Worm (Caenorhabditis elegans) whole organism, midembryonic: Measurements from ENCODE around the gene ZK616.61.

Experiments
- T22C8.4 ChIP-seq: fragments of 200-800 bp; sonication (Bioruptor generic); IDR thresholded peaks from 2 replicates; pipeline ENCODE4 v1.3.6; 2022; ENCODE audit warnings: missing genetic modification characterization, missing compliant biosample characterization
- cog-1 ChIP-seq: sonication (generic microtip); optimal IDR thresholded peaks from 2 replicates; lab custom pipeline; 2016; ENCODE audit warnings: missing genetic modification characterization, missing compliant biosample characterization
- flt-1 ChIP-seq: fragments of 200-800 bp; sonication (Bioruptor generic); IDR thresholded peaks from 2 replicates; pipeline ENCODE4 v1.3.6; 2022; ENCODE audit warnings: missing genetic modification characterization, missing compliant biosample characterization
- klf-2 ChIP-seq: fragments of 200-800 bp; sonication (Bioruptor generic); conservative IDR thresholded peaks from 2 replicates; pipeline ENCODE4 v1.3.6; 2022; ENCODE audit warnings: missing genetic modification reagents, missing genetic modification characterization, missing compliant biosample characterization
- med-1 ChIP-seq: sonication (generic microtip); optimal IDR thresholded peaks from 2 replicates; lab custom pipeline; 2017; ENCODE audit warnings: missing genetic modification characterization, mild to moderate bottlenecking, missing compliant biosample characterization, antibody characterized with exemption, missing genetic modification reagents; ENCODE audit not compliant: insufficient read depth
- ref-1 ChIP-seq: fragments of 200-800 bp; sonication (Bioruptor generic); conservative IDR thresholded peaks from 2 replicates; pipeline ENCODE4 v1.3.6; 2022; ENCODE audit warnings: missing genetic modification reagents, missing genetic modification characterization, missing compliant biosample characterization
- tab-1 ChIP-seq: fragments of 200-800 bp; sonication (Bioruptor generic); IDR thresholded peaks from 2 replicates; pipeline ENCODE4 v1.3.6; 2022; ENCODE audit warnings: missing genetic modification characterization, missing compliant biosample characterization
- ztf-23 ChIP-seq: fragments of 200-800 bp; sonication (Bioruptor generic); IDR thresholded peaks from 2 replicates; pipeline ENCODE4 v1.3.6; 2022; ENCODE audit warnings: missing genetic modification reagents, missing genetic modification characterization, missing compliant biosample characterization
- ztf-29 ChIP-seq: fragments of 200-800 bp; sonication (Bioruptor generic); IDR thresholded peaks from 2 replicates; pipeline ENCODE4 v1.3.6; 2022; ENCODE audit warnings: missing genetic modification reagents, missing genetic modification characterization, missing compliant biosample characterization

The ZK616.61 gene

DNA sequence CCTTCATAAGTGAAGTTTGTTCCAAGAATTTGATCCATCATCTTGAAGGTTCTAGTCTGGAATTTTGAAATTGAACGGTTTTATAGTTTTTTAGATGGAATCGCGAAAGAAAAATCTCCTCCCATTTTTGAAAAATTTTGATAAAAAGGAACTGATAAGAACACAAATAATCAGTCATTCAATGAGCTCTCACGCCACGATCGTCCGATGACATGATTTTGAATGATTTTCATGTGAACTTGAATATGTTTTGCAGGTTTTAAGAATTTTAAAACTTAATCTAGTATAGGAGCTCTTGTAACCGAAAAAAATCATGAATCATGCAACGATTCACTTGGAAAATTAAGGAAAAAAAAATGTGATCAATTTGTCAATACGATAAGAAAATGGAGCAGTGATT lies 28.4 kb upstream of the ZK616.61 start, which contains the start of gene elo-5:
Gene elo-5, minus strand, starts transcription at position 56 of the 400 bp plus-strand sequence.
- TF ChIP-seq cog-1 (tag; lab: Kevin White, UChicago) = no peak
- TF ChIP-seq klf-2 (GFP tag; lab: Robert Waterston, UW) = no peak

ce11 chrIV:5380140-5380539 lies 25.3 kb upstream of the ZK616.61 start:
- TF ChIP-seq T22C8.4 (GFP tag; lab: Robert Waterston, UW) (no peak), klf-2 (GFP tag; lab: Robert Waterston, UW) (no peak), flt-1 (GFP tag; lab: Robert Waterston, UW) (no peak), tab-1 (GFP tag; lab: Robert Waterston, UW) (no peak), med-1 (no peak), ref-1 (GFP tag; lab: Robert Waterston, UW) (no peak), cog-1 (tag; lab: Kevin White, UChicago) (no peak), ztf-23 (GFP tag; lab: Robert Waterston, UW) (no peak), ztf-29 (GFP tag; lab: Robert Waterston, UW) (no peak)

- TF ChIP-seq ztf-29 (GFP tag; lab: Robert Waterston, UW) (no peak), ztf-23 (GFP tag; lab: Robert Waterston, UW) (no peak), flt-1 (GFP tag; lab: Robert Waterston, UW) (no peak), klf-2 (GFP tag; lab: Robert Waterston, UW) (no peak), med-1 (no peak), ref-1 (GFP tag; lab: Robert Waterston, UW) (no peak)
These were observed 24.1 kb upstream of the ZK616.61 start, which contains the start of gene F41H10.2 for ce11 chrIV:5381334-5381733. Gene F41H10.2 (plus strand): TSS chrIV:5381634.

- no peak for TF ChIP-seq klf-2 (GFP tag; lab: Robert Waterston, UW)
- TF ChIP-seq ztf-29 (GFP tag; lab: Robert Waterston, UW) = no peak
- no peak for TF ChIP-seq ztf-23 (GFP tag; lab: Robert Waterston, UW)
- TF ChIP-seq ref-1 (GFP tag; lab: Robert Waterston, UW) = no peak
- TF ChIP-seq cog-1 (tag; lab: Kevin White, UChicago) = no peak
- TF ChIP-seq med-1 = no peak
- no peak for TF ChIP-seq tab-1 (GFP tag; lab: Robert Waterston, UW)
- TF ChIP-seq T22C8.4 (GFP tag; lab: Robert Waterston, UW) = no peak
- TF ChIP-seq flt-1 (GFP tag; lab: Robert Waterston, UW) = no peak
These were observed 22.8 kb upstream of the ZK616.61 start, which contains the start of gene F41H10.1 for ce11 chrIV:5382609-5383008. Gene F41H10.1 (plus strand): TSS chrIV:5382909.

DNA sequence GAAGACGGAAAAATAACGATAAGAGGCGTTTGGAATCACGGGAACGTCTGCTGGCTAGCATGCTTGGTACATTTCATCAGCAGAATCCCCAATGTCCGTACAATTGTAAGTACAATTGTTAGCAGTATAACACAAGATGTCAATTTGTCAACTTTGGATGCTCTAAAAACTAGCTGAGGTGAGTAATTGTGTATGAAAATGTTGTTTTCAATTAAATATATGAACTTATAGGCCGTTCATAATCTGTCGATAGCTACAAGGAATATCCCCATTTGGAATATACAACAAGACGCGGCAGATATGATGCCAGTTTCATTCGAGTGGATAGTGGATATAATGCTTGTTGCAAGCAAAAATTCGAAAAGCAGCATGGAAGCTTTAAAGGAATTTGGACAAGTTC lies 20.4 kb upstream of the ZK616.61 start, which contains the start of gene F41H10.12:
Gene F41H10.12, plus strand, starts transcription at position 301 of the 400 bp plus-strand sequence.
- TF ChIP-seq ztf-29 (GFP tag; lab: Robert Waterston, UW) (no peak), ref-1 (GFP tag; lab: Robert Waterston, UW) (no peak)

DNA sequence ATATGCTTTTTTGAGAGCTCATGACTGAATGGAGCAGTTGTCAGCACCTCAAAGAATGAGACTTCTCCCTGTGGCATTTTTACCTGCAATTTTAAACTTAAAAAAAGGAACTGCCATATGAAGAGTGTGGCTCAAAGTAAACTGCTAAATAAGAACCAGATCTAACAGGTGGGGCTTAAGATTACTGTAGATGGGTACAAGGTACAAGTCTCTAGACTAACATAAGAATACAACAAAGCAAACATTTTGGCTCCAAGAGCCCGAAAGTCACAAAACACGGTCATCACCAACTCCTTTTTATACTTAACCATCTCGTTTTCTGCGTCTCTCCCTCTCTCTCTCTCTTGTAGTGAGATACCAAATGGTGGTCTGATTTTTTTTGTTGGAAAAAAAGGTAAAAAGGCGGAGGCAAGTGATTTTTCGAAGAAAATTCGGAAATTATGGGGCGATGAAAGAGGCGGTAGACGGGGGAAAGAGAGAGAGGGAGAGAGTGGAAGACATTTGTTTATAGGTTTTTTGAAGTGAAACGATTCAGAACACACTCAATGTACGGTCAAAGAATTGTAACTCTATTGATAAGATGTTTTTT lies 16.9 kb upstream of the ZK616.61 start, which contains the start of gene elo-6:
Gene elo-6, minus strand, starts transcription at position 83 of the 589 bp plus-strand sequence.
- TF ChIP-seq tab-1 (GFP tag; lab: Robert Waterston, UW) (no peak), ref-1 (GFP tag; lab: Robert Waterston, UW) (no peak)

DNA sequence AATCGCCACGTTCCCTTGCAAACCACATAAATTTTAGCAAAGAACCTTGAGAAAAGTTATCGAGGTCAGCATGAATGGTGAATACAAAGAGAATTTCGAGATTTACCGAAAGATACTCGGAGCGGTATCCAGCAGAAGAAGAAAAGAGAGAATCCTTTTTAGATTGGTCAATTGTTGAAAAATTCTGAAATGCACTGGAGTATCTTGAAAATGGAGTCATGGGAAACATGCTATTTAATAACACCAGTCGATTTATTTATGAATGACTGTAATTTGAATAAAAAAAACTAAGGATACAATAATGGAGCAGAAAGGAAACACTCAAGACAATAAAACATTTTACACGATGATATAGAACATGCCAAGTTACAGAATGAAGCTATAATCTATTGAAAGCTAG lies 15.5 kb upstream of the ZK616.61 start:
- TF ChIP-seq ztf-29 (GFP tag; lab: Robert Waterston, UW) (no peak), ztf-23 (GFP tag; lab: Robert Waterston, UW) (no peak), ref-1 (GFP tag; lab: Robert Waterston, UW) (no peak), med-1 (no peak), flt-1 (GFP tag; lab: Robert Waterston, UW) (no peak), klf-2 (GFP tag; lab: Robert Waterston, UW) (no peak), T22C8.4 (GFP tag; lab: Robert Waterston, UW) (no peak), tab-1 (GFP tag; lab: Robert Waterston, UW) (no peak), cog-1 (tag; lab: Kevin White, UChicago) (no peak)

DNA sequence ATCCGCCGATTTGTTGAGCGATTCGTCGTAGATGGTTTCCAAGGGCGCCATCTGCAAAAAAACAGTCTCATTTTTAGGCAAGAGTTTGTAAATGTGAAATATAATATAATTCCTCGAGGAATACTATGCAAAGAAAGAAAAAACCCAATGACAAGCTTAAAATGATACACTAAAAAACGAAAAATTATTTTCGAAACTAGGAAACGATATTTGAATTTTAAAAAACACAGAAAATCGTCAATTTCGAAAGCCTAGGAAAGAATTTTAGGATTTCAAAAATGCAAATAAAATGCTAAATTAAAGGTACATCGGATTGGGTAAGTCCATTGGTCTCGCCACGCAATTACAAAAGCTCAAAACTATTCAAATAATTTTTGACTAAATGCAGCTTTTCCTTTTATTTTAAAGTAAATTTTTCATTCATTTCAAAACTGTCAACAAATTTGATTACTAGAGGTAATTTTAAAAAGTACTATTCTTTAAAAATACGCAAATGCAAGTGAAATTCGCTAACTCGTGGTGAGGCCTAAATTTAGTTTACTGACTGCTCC lies 13.9 kb upstream of the ZK616.61 start, which contains the start of the genes htp-1 and ZK616.5:
Gene htp-1, minus strand, starts transcription at position 51 of the 551 bp plus-strand sequence.
Gene ZK616.5, plus strand, starts transcription at position 423 of the 551 bp plus-strand sequence.
- no peak for TF ChIP-seq flt-1 (GFP tag; lab: Robert Waterston, UW)
- no peak for TF ChIP-seq med-1

DNA sequence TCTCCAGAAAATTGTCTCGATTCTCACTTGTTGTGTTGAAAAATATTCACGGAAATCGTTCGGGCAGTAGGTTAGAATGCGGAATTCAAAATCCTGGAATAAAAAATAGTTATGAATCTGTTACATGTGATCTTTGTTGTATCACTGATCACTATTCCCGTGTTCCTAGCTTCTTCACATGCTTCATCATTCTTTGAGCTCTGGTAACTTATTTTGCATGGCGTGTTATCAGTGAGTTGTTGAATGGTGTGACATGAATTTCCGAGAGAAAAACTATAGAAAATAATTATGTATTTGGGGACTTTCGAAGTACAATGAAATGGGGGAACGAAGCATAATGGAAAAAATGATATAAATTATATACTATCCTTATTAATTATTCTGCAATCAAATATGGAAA lies 11.9 kb upstream of the ZK616.61 start:
- TF ChIP-seq T22C8.4 (GFP tag; lab: Robert Waterston, UW) (no peak), tab-1 (GFP tag; lab: Robert Waterston, UW) (no peak), klf-2 (GFP tag; lab: Robert Waterston, UW) (no peak), ztf-23 (GFP tag; lab: Robert Waterston, UW) (no peak), flt-1 (GFP tag; lab: Robert Waterston, UW) (no peak), ztf-29 (GFP tag; lab: Robert Waterston, UW) (no peak), med-1 (no peak), ref-1 (GFP tag; lab: Robert Waterston, UW) (no peak), cog-1 (tag; lab: Kevin White, UChicago) (no peak)

DNA sequence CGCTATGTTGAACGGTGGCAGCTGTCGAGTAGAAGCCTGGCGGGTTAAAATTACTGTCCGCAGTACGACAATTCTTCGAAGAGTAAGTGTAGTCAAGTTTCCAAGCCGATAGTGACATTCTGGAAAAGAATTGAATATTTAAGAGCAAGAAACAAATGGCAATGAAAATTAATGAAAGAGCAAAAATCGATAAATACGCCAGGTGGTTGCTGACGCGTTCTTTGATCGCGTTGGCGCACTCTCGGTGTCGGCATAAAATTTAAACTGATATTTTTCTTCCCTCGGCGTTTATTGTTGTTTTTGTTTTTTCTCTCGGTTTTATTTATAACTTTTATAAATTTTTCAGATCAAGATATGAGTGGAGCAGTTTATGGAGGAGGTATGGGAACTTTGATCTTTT lies 10.8 kb upstream of the ZK616.61 start, which contains the start of the genes perm-3 and swsn-6:
Gene perm-3, minus strand, starts transcription at position 118 of the 400 bp plus-strand sequence.
Gene swsn-6, plus strand, starts transcription at position 347 of the 400 bp plus-strand sequence.
- TF ChIP-seq cog-1 (tag; lab: Kevin White, UChicago) (no peak), T22C8.4 (GFP tag; lab: Robert Waterston, UW) (peak; percentile 85; the same call in 1 of the 2 replicates), ztf-23 (GFP tag; lab: Robert Waterston, UW) (no peak), ztf-29 (GFP tag; lab: Robert Waterston, UW) (no peak), flt-1 (GFP tag; lab: Robert Waterston, UW) (peak; percentile 66; the same call in 1 of the 2 replicates)
